Worm (Caenorhabditis elegans): ENCODE data around the gene H06A10.1.

H06A10.1 gene

ce11 chrX:13507233-13507632 lies at the start of gene H06A10.1:
H06A10.1 (plus strand) TSS chrX:13507533.
- TF ChIP-seq Y67H2A.10 (GFP tag; conservative IDR thresholded peaks at IDR 0.05) (no peak), tlf-1 (GFP tag; optimal IDR thresholded peaks at IDR 0.05) (no peak), tbp1 (GFP tag; optimal IDR thresholded peaks at IDR 0.05) (no peak), F52B5.7 (tag; optimal IDR thresholded peaks at IDR 0.05) (no peak), C17E4.6 (GFP tag; IDR thresholded peaks at IDR 0.05) (no peak), pha-4 (tag; optimal IDR thresholded peaks at IDR 0.05) (no peak), akir-1 (GFP tag; optimal IDR thresholded peaks at IDR 0.05) (no peak), F22D6.2 (tag; optimal IDR thresholded peaks at IDR 0.05) (no peak), ceh-58 (GFP tag; IDR thresholded peaks at IDR 0.05) (no peak)

- TF ChIP-seq B0261.1 (tag; optimal IDR thresholded peaks at IDR 0.05) (no peak), xnd-1 (tag; optimal IDR thresholded peaks at IDR 0.05) (no peak), F39B2.1 (GFP tag; IDR thresholded peaks at IDR 0.05) (no peak), mcd-1 (GFP tag; IDR thresholded peaks at IDR 0.05) (no peak)
Measured at ce11 chrX:13462519-13462918, 44.8 kb upstream of the H06A10.1 start, which contains the start of gene F02D10.3. F02D10.3 (minus strand) TSS chrX:13462619.

ce11 chrX:13463793-13464192 lies 43.5 kb upstream of the H06A10.1 start, which contains the start of gene F02D10.2:
F02D10.2 (minus strand) TSS chrX:13463893.
- TF ChIP-seq sptf-2 (GFP tag; optimal IDR thresholded peaks at IDR 0.05) (no peak), ztf-25 (GFP tag; IDR thresholded peaks at IDR 0.05) (no peak)

ce11 chrX:13466926-13467866 lies 40.1 kb upstream of the H06A10.1 start, which contains the start of gene col-183:
col-183 (minus strand) TSS chrX:13467764.
- no peak for TF ChIP-seq F23B12.7 (tag; optimal IDR thresholded peaks at IDR 0.05; ENCODE audit: insufficient read depth)
- TF ChIP-seq egl-44 (GFP tag; IDR thresholded peaks at IDR 0.05): no peak
- TF ChIP-seq ztf-18 (tag; optimal IDR thresholded peaks at IDR 0.05): no peak
- TF ChIP-seq tbp1 (GFP tag; optimal IDR thresholded peaks at IDR 0.05): no peak
- TF ChIP-seq T26A5.8 (tag; optimal IDR thresholded peaks at IDR 0.05): no peak
- no peak for TF ChIP-seq ceh-91 (GFP tag; IDR thresholded peaks at IDR 0.05)
- TF ChIP-seq lin-40 (tag; optimal IDR thresholded peaks at IDR 0.05): no peak
- peak; percentile 91 for TF ChIP-seq zfh-2 (GFP tag; conservative IDR thresholded peaks at IDR 0.05)
- no peak for TF ChIP-seq ztf-25 (GFP tag; IDR thresholded peaks at IDR 0.05)
- peak; percentile 92 for TF ChIP-seq egrh-3 (GFP tag; IDR thresholded peaks at IDR 0.05)
- TF ChIP-seq akir-1 (GFP tag; optimal IDR thresholded peaks at IDR 0.05): no peak
- no peak for TF ChIP-seq F57C9.4 (tag; optimal IDR thresholded peaks at IDR 0.05)
- TF ChIP-seq hmg-20 (GFP tag; IDR thresholded peaks at IDR 0.05): no peak
- no peak for TF ChIP-seq let-526 (GFP tag; IDR thresholded peaks at IDR 0.05)
- no peak for TF ChIP-seq hlh-12 (tag; optimal IDR thresholded peaks at IDR 0.05)
- TF ChIP-seq nfya-1 (tag; optimal IDR thresholded peaks at IDR 0.05; ENCODE audit: borderline replicate concordance, insufficient read depth): no peak

- TF ChIP-seq hrde-1 (tag; optimal IDR thresholded peaks at IDR 0.05; ENCODE audit: borderline replicate concordance) (no peak), hmg-20 (GFP tag; IDR thresholded peaks at IDR 0.05) (no peak), K12H6.12 (tag; optimal IDR thresholded peaks at IDR 0.05) (no peak), lin-54 (GFP tag; optimal IDR thresholded peaks at IDR 0.05) (no peak), bed-2 (GFP tag; IDR thresholded peaks at IDR 0.05) (no peak), aptf-3 (GFP tag; IDR thresholded peaks at IDR 0.05) (no peak), K11D2.4 (GFP tag; IDR thresholded peaks at IDR 0.05) (no peak), snpc-1.1 (tag; optimal IDR thresholded peaks at IDR 0.05; ENCODE audit: insufficient read depth) (no peak), ekl-4 (GFP tag; IDR thresholded peaks at IDR 0.05) (no peak), lin-40 (tag; optimal IDR thresholded peaks at IDR 0.05) (peak; percentile 55), D2030.7 (GFP tag; IDR thresholded peaks at IDR 0.05) (no peak), zim-3 (tag; optimal IDR thresholded peaks at IDR 0.05) (peak; percentile 25), ztf-26 (tag; optimal IDR thresholded peaks at IDR 0.05) (peak; percentile 50), hlh-26 (GFP tag; conservative IDR thresholded peaks at IDR 0.05) (no peak)
Measured at ce11 chrX:13469047-13469633, 38.2 kb upstream of the H06A10.1 start, which contains the start of gene col-184. col-184 (plus strand) TSS chrX:13469455.
